Fruit fly (Drosophila melanogaster): ENCODE data around the gene Prp16.

DNA sequence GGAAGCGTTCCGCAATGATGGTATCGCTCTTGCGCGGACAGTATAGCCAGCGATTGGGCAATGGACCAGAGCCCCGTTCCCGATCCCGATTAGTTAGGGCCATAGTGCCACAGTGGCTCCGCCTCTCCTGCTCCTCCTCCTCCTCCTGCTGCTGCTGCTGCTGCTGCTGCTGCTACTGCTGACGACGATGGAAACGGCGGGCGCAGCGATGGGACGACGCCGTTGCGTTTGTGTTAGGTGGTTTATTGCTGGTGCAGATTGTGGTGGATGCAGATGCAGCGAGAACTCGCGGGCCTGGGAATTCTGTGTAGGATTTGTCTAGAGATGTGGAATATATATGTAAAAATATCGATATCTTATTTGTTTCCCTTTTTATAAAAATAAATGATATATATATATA, 41.3 kb downstream of the Prp16 start, which contains the start of gene mRNA-cap:
- TF ChIP-seq CG1620 (GFP tag; optimal IDR thresholded peaks at IDR 0.05) (no peak), CG7045 (GFP tag; optimal IDR thresholded peaks at IDR 0.05) (no peak), tj (GFP tag; optimal IDR thresholded peaks at IDR 0.05) (no peak), CG7101 (tag; optimal IDR thresholded peaks at IDR 0.05) (no peak), CG5204 (GFP tag; optimal IDR thresholded peaks at IDR 0.05) (no peak), bab1 (GFP tag; optimal IDR thresholded peaks at IDR 0.05) (no peak), kay (GFP tag; ENCODE audit: borderline replicate concordance) (no peak), toe (GFP tag; optimal IDR thresholded peaks at IDR 0.05) (no peak), CG33017 (tag; optimal IDR thresholded peaks at IDR 0.05) (no peak), Clk (GFP tag; optimal IDR thresholded peaks at IDR 0.05) (no peak), CG11617 (GFP tag; optimal IDR thresholded peaks at IDR 0.05) (no peak), cic (GFP tag; optimal IDR thresholded peaks at IDR 0.05) (no peak), CG14711 (tag; optimal IDR thresholded peaks at IDR 0.05) (no peak), Hr96 (GFP tag; optimal IDR thresholded peaks at IDR 0.05) (no peak)

All from whole organism, adult.